Fruit fly (Drosophila melanogaster) whole organism, embryonic: ENCODE measurements around the gene CG16865.

Experiments
- Abd-B ChIP-seq: fragments of 200-800 bp; sonication (Bioruptor generic); optimal IDR thresholded peaks from 2 replicates; lab custom pipeline; 2018; ENCODE audit warnings: missing biosample characterization, mild to moderate bottlenecking, missing genetic modification characterization, moderate library complexity
- CG1024 ChIP-seq: fragments of 200-800 bp; sonication (Bioruptor generic); IDR thresholded peaks from 2 replicates; pipeline ENCODE4 v1.3.6; 2022; ENCODE audit warnings: missing biosample characterization, missing genetic modification characterization
- CG10959 ChIP-seq: fragments of 200-800 bp; sonication (Bioruptor generic); IDR thresholded peaks from 2 replicates; pipeline ENCODE4 v1.3.6; 2022; ENCODE audit warnings: missing biosample characterization, missing genetic modification characterization
- CG11560 ChIP-seq: fragments of 200-800 bp; sonication (Bioruptor generic); IDR thresholded peaks from 3 replicates; pipeline ENCODE4 v1.3.6; 2022; ENCODE audit warnings: missing biosample characterization, missing genetic modification characterization
- CG12299 ChIP-seq: fragments of 200-800 bp; sonication (Bioruptor generic); optimal IDR thresholded peaks from 2 replicates; lab custom pipeline; 2018; ENCODE audit warnings: missing biosample characterization, mild to moderate bottlenecking, missing genetic modification characterization
- CG14050 ChIP-seq: fragments of 200-800 bp; sonication (Bioruptor generic); IDR thresholded peaks from 3 replicates; pipeline ENCODE4 v1.3.6; 2022; ENCODE audit warnings: missing biosample characterization, missing genetic modification characterization
- CG15011 ChIP-seq: fragments of 200-800 bp; sonication (Bioruptor generic); optimal IDR thresholded peaks from 3 replicates; lab custom pipeline; 2018; ENCODE audit warnings: missing biosample characterization, mild to moderate bottlenecking, missing genetic modification characterization
- CG15269 ChIP-seq: fragments of 200-800 bp; sonication (Bioruptor generic); optimal IDR thresholded peaks from 2 replicates; lab custom pipeline; 2018; ENCODE audit warnings: missing biosample characterization, mild to moderate bottlenecking, missing genetic modification characterization, moderate library complexity
- CG1602 ChIP-seq: fragments of 200-800 bp; sonication (Bioruptor generic); optimal IDR thresholded peaks from 3 replicates; lab custom pipeline; 2016; ENCODE audit warnings: missing biosample characterization, missing genetic modification characterization
- CG17328 ChIP-seq: fragments of 200-800 bp; sonication (Bioruptor generic); IDR thresholded peaks from 2 replicates; pipeline ENCODE4 v1.3.6; 2022; ENCODE audit warnings: missing biosample characterization, missing genetic modification characterization
- CG18619 ChIP-seq: fragments of 200-800 bp; sonication (Bioruptor generic); optimal IDR thresholded peaks from 3 replicates; lab custom pipeline; 2017; ENCODE audit warnings: missing biosample characterization, mild to moderate bottlenecking, missing genetic modification characterization
- CG30020 ChIP-seq: fragments of 200-800 bp; optimal IDR thresholded peaks from 2 replicates; lab custom pipeline; 2019; ENCODE audit warnings: missing biosample characterization, mild to moderate bottlenecking, missing genetic modification characterization, moderate library complexity
- CG31365 ChIP-seq: fragments of 200-800 bp; sonication (Bioruptor generic); optimal IDR thresholded peaks from 2 replicates; lab custom pipeline; 2018; ENCODE audit warnings: missing biosample characterization, mild to moderate bottlenecking, missing genetic modification characterization
- CG31388 ChIP-seq: fragments of 200-800 bp; sonication (Bioruptor generic); optimal IDR thresholded peaks from 2 replicates; lab custom pipeline; 2016; ENCODE audit warnings: missing biosample characterization, missing genetic modification characterization
- CG3838 ChIP-seq: fragments of 200-800 bp; sonication (Bioruptor generic); optimal IDR thresholded peaks from 3 replicates; lab custom pipeline; 2016; ENCODE audit warnings: missing biosample characterization, missing genetic modification characterization
- CG6272 ChIP-seq: fragments of 200-800 bp; sonication (Bioruptor generic); IDR thresholded peaks from 2 replicates; pipeline ENCODE4 v1.3.6; 2022; ENCODE audit warnings: missing biosample characterization, missing genetic modification characterization
- CG6791 ChIP-seq: fragments of 200-800 bp; sonication (Bioruptor generic); IDR thresholded peaks from 3 replicates; pipeline ENCODE4 v1.3.6; 2022; ENCODE audit warnings: missing biosample characterization, missing genetic modification characterization; ENCODE audit not compliant: partially characterized antibody
- CG7556 ChIP-seq: fragments of 200-800 bp; sonication (Bioruptor generic); optimal IDR thresholded peaks from 2 replicates; lab custom pipeline; 2017; ENCODE audit warnings: missing biosample characterization, mild to moderate bottlenecking, missing genetic modification characterization
- CG7987 ChIP-seq: fragments of 200-800 bp; sonication (Bioruptor generic); optimal IDR thresholded peaks from 2 replicates; lab custom pipeline; 2018; ENCODE audit warnings: missing biosample characterization, mild to moderate bottlenecking, missing genetic modification characterization, moderate library complexity
- CHES-1-like ChIP-seq: fragments of 200-800 bp; sonication (Bioruptor generic); optimal IDR thresholded peaks from 2 replicates; lab custom pipeline; 2016; ENCODE audit warnings: missing biosample characterization, missing genetic modification characterization
- CrebB ChIP-seq: fragments of 200-800 bp; sonication (Bioruptor generic); optimal IDR thresholded peaks from 3 replicates; lab custom pipeline; 2018; ENCODE audit warnings: missing biosample characterization, mild to moderate bottlenecking, missing genetic modification characterization
- Hr39 ChIP-seq: fragments of >200 bp; optimal IDR thresholded peaks from 2 replicates; lab custom pipeline; 2017
- Oli ChIP-seq: fragments of 200-800 bp; sonication (Bioruptor generic); optimal IDR thresholded peaks from 2 replicates; lab custom pipeline; 2018; ENCODE audit warnings: missing biosample characterization, mild to moderate bottlenecking, missing genetic modification characterization, moderate library complexity
- Poxn ChIP-seq: fragments of 200-800 bp; sonication (Bioruptor generic); IDR thresholded peaks from 2 replicates; pipeline ENCODE4 v1.3.6; 2022; ENCODE audit warnings: missing biosample characterization, missing genetic modification characterization
- Scr ChIP-seq: fragments of 200-800 bp; sonication (Bioruptor generic); IDR thresholded peaks from 2 replicates; pipeline ENCODE4 v1.3.6; 2022; ENCODE audit warnings: missing biosample characterization, missing genetic modification characterization; ENCODE audit not compliant: partially characterized antibody
- Ssrp ChIP-seq: fragments of 200-800 bp; sonication (Bioruptor generic); optimal IDR thresholded peaks from 2 replicates; lab custom pipeline; 2018; ENCODE audit warnings: missing biosample characterization, mild to moderate bottlenecking, missing genetic modification characterization, moderate library complexity
- aop ChIP-seq: fragments of 200-800 bp; sonication (Bioruptor generic); IDR thresholded peaks from 2 replicates; pipeline ENCODE4 v1.3.6; 2022; ENCODE audit warnings: missing biosample characterization, missing genetic modification characterization
- ase ChIP-seq: fragments of 200-800 bp; sonication (Bioruptor generic); IDR thresholded peaks from 3 replicates; pipeline ENCODE4 v1.3.6; 2022; ENCODE audit warnings: missing biosample characterization, missing genetic modification characterization
- crp ChIP-seq, 2 experiments: fragments of 200-800 bp; sonication (Bioruptor generic); optimal IDR thresholded peaks; 2 replicates in 1 of 2; 3 replicates in 1 of 2; lab custom pipeline; 2017; ENCODE audit warnings: missing biosample characterization in 2 of 2, missing genetic modification characterization in 2 of 2, mild to moderate bottlenecking in 1 of 2, moderate library complexity in 1 of 2
- dysf ChIP-seq: fragments of 200-800 bp; sonication (Bioruptor generic); IDR thresholded peaks from 3 replicates; pipeline ENCODE4 v1.3.6; 2022; ENCODE audit warnings: missing biosample characterization, missing genetic modification characterization
- emc ChIP-seq: fragments of 200-800 bp; sonication (Bioruptor generic); optimal IDR thresholded peaks from 2 replicates; lab custom pipeline; 2016; ENCODE audit warnings: missing biosample characterization, missing genetic modification characterization
- gem ChIP-seq: fragments of 200-800 bp; sonication (Bioruptor generic); optimal IDR thresholded peaks from 2 replicates; lab custom pipeline; 2019; ENCODE audit warnings: missing biosample characterization, mild to moderate bottlenecking, missing genetic modification characterization, moderate library complexity
- grn ChIP-seq: fragments of 200-800 bp; sonication (Bioruptor generic); optimal IDR thresholded peaks from 3 replicates; lab custom pipeline; 2017; ENCODE audit warnings: missing biosample characterization, missing genetic modification characterization
- hkb ChIP-seq, 2 experiments: fragments of 200-800 bp in 1 of 2; fragments of >200 bp in 1 of 2; sonication (Bioruptor generic) in 1 of 2; IDR thresholded peaks in 1 of 2; optimal IDR thresholded peaks in 1 of 2; 2 replicates each; pipeline versions ENCODE4 v1.3.6 to Lab custom; 2017 to 2022; ENCODE audit warnings: missing biosample characterization in 1 of 2, missing genetic modification characterization in 1 of 2
- ken ChIP-seq: fragments of 200-800 bp; sonication (Bioruptor generic); IDR thresholded peaks from 3 replicates; pipeline ENCODE4 v1.3.6; 2022; ENCODE audit warnings: missing biosample characterization, missing genetic modification characterization
- p53 ChIP-seq: fragments of 200-800 bp; sonication (Bioruptor generic); optimal IDR thresholded peaks from 2 replicates; lab custom pipeline; 2016; ENCODE audit warnings: missing biosample characterization, missing genetic modification characterization
- phol ChIP-seq: fragments of 200-800 bp; sonication (Bioruptor generic); optimal IDR thresholded peaks from 3 replicates; lab custom pipeline; 2018; ENCODE audit warnings: missing biosample characterization, mild to moderate bottlenecking, missing genetic modification characterization, moderate library complexity
- psq ChIP-seq: fragments of 200-800 bp; sonication (Bioruptor generic); optimal IDR thresholded peaks from 2 replicates; lab custom pipeline; 2017; ENCODE audit warnings: missing biosample characterization, missing genetic modification characterization
- sc ChIP-seq, 3 experiments: fragments of >200 bp in 2 of 3; fragments of 200-800 bp in 1 of 3; sonication (Bioruptor generic) in 1 of 3; optimal IDR thresholded peaks; 2 replicates in 2 of 3; 3 replicates in 1 of 3; lab custom pipeline; 2017; ENCODE audit warnings: mild to moderate bottlenecking in 1 of 3, missing biosample characterization in 1 of 3, missing genetic modification characterization in 1 of 3, missing genetic modification reagents in 1 of 3
- schlank ChIP-seq: fragments of 200-800 bp; sonication (Bioruptor generic); optimal IDR thresholded peaks from 2 replicates; lab custom pipeline; 2018; ENCODE audit warnings: missing biosample characterization, mild to moderate bottlenecking, missing genetic modification characterization
- sima ChIP-seq: fragments of 200-800 bp; sonication (Bioruptor generic); optimal IDR thresholded peaks from 2 replicates; lab custom pipeline; 2016; ENCODE audit warnings: missing biosample characterization, missing genetic modification characterization
- so ChIP-seq: fragments of 200-800 bp; sonication (Bioruptor generic); IDR thresholded peaks from 3 replicates; pipeline ENCODE4 v1.3.6; 2022; ENCODE audit warnings: missing biosample characterization, missing genetic modification characterization
- sob ChIP-seq: fragments of 200-800 bp; sonication (Bioruptor generic); IDR thresholded peaks from 2 replicates; pipeline ENCODE4 v1.3.6; 2022; ENCODE audit warnings: missing biosample characterization, missing genetic modification characterization
- sug ChIP-seq: fragments of 200-800 bp; optimal IDR thresholded peaks from 2 replicates; lab custom pipeline; 2019; ENCODE audit warnings: missing biosample characterization, mild to moderate bottlenecking, missing genetic modification characterization, moderate library complexity
- tll ChIP-seq, 2 experiments: fragments of 200-800 bp in 1 of 2; fragments of >200 bp in 1 of 2; sonication (Bioruptor generic) in 1 of 2; optimal IDR thresholded peaks; 2 replicates each; lab custom pipeline; 2017 to 2019; ENCODE audit warnings: missing biosample characterization in 2 of 2, missing genetic modification characterization in 2 of 2, mild to moderate bottlenecking in 1 of 2, moderate library complexity in 1 of 2
- trem ChIP-seq: fragments of 200-800 bp; optimal IDR thresholded peaks from 3 replicates; lab custom pipeline; 2019; ENCODE audit warnings: missing biosample characterization, mild to moderate bottlenecking, missing genetic modification characterization, moderate library complexity
- vfl ChIP-seq: fragments of 200-800 bp; sonication (Bioruptor generic); optimal IDR thresholded peaks from 2 replicates; lab custom pipeline; 2016; ENCODE audit warnings: missing biosample characterization, missing genetic modification characterization
- wor ChIP-seq: fragments of 200-800 bp; sonication (Bioruptor generic); IDR thresholded peaks from 2 replicates; pipeline ENCODE4 v1.3.6; 2022; ENCODE audit warnings: missing biosample characterization, missing genetic modification characterization

CG16865 gene

dm6 chr2L:13835002-13835910 is 23.9 kb downstream of the CG16865 start, which contains the start of the genes mRpS23 and CenG1A (continued):
- TF ChIP-seq gem (tag; lab: Kevin White, UChicago) (peak; percentile 100), sima (GFP tag; lab: Kevin White, UChicago) (peak; percentile 98), CG11560 (tag; lab: Robert Waterston, UW) (peak; percentile 95), CG3838 (GFP tag; lab: Kevin White, UChicago) (peak; percentile 99), sc (optimal IDR thresholded peaks at IDR 0.05; lab: Kevin White, UChicago) (no peak), sc (GFP tag; optimal IDR thresholded peaks at IDR 0.05; lab: Kevin White, UChicago) (peak; percentile 99), phol (tag; lab: Kevin White, UChicago) (peak; percentile 99), hkb (optimal IDR thresholded peaks at IDR 0.05; lab: Kevin White, UChicago) (no peak), hkb (GFP tag; IDR thresholded peaks at IDR 0.05; lab: Robert Waterston, UW) (peak; percentile 100), ase (GFP tag; lab: Robert Waterston, UW) (peak; percentile 100), crp (GFP tag; optimal IDR thresholded peaks at IDR 0.05; lab: Kevin White, UChicago) (peak; percentile 52 to 78), CG15011 (GFP tag; lab: Kevin White, UChicago) (peak; percentile 99), Scr (peak; percentile 89), grn (GFP tag; lab: Kevin White, UChicago) (peak; percentile 95), CG18619 (GFP tag; lab: Kevin White, UChicago) (peak; percentile 100), emc (GFP tag; lab: Kevin White, UChicago) (peak; percentile 99), CG1024 (GFP tag; lab: Robert Waterston, UW) (peak; percentile 99), p53 (peak; percentile 99), CG10959 (GFP tag; lab: Robert Waterston, UW) (peak; percentile 100), psq (GFP tag; lab: Kevin White, UChicago) (peak; percentile 96), aop (peak; percentile 99), so (GFP tag; lab: Robert Waterston, UW) (peak; percentile 100), trem (peak; percentile 98), CG6791 (GFP tag; lab: Robert Waterston, UW) (peak; percentile 74), CG6272 (GFP tag; lab: Robert Waterston, UW) (peak; percentile 100), CrebB (tag; lab: Kevin White, UChicago) (peak; percentile 100), Ssrp (tag; lab: Kevin White, UChicago) (peak; percentile 100), ken (peak; percentile 100), Oli (tag; lab: Kevin White, UChicago) (peak; percentile 100), Poxn (GFP tag; lab: Robert Waterston, UW) (peak; percentile 99), vfl (GFP tag; lab: Kevin White, UChicago) (peak; percentile 100), CHES-1-like (GFP tag; lab: Kevin White, UChicago) (peak; percentile 100), sug (peak; percentile 99), Abd-B (GFP tag; lab: Kevin White, UChicago) (peak; percentile 99), CG17328 (GFP tag; lab: Robert Waterston, UW) (peak; percentile 100), sob (GFP tag; lab: Robert Waterston, UW) (peak; percentile 100), CG31365 (tag; lab: Kevin White, UChicago) (peak; percentile 97), dysf (peak; percentile 100), CG31388 (GFP tag; lab: Kevin White, UChicago) (peak; percentile 99), wor (peak; percentile 100), CG14050 (GFP tag; lab: Robert Waterston, UW) (peak; percentile 100), Hr39 (lab: Kevin White, UChicago) (no peak), CG15269 (tag; lab: Kevin White, UChicago) (peak; percentile 100), tll (GFP tag; optimal IDR thresholded peaks at IDR 0.05; lab: Kevin White, UChicago) (peak; percentile 53 to 80), CG7987 (GFP tag; lab: Kevin White, UChicago) (peak; percentile 99), CG1602 (GFP tag; lab: Kevin White, UChicago) (peak; percentile 100), CG7556 (peak; percentile 99), schlank (peak; percentile 100), CG30020 (peak; percentile 92), CG12299 (tag; lab: Kevin White, UChicago) (peak; percentile 100)
